Fruit fly (Drosophila melanogaster) whole organism, embryonic: ENCODE results near the gene CG44869.

Experiments used
- Abd-B ChIP-seq: fragments of 200-800 bp; sonication (Bioruptor generic); optimal IDR thresholded peaks from 2 replicates; lab custom pipeline; 2018; ENCODE audit warnings: missing biosample characterization, mild to moderate bottlenecking, missing genetic modification characterization, moderate library complexity
- Ada2b ChIP-seq: fragments of 200-800 bp; sonication (Bioruptor generic); IDR thresholded peaks from 2 replicates; pipeline ENCODE4 v1.3.6; 2022; ENCODE audit warnings: missing biosample characterization, missing genetic modification characterization
- B-H1 ChIP-seq: fragments of 200-800 bp; sonication (Bioruptor generic); IDR thresholded peaks from 3 replicates; pipeline ENCODE4 v1.3.6; 2022; ENCODE audit warnings: missing biosample characterization, missing genetic modification characterization
- CG10543 ChIP-seq: fragments of 200-800 bp; sonication (Bioruptor generic); optimal IDR thresholded peaks from 3 replicates; lab custom pipeline; 2017; ENCODE audit warnings: missing biosample characterization, mild to moderate bottlenecking, missing genetic modification characterization, moderate library complexity
- CG11398 ChIP-seq: fragments of 200-800 bp; sonication (Bioruptor generic); optimal IDR thresholded peaks from 2 replicates; lab custom pipeline; 2016; ENCODE audit warnings: missing biosample characterization, missing genetic modification characterization
- CG12769 ChIP-seq: fragments of 200-800 bp; sonication (Bioruptor generic); optimal IDR thresholded peaks from 2 replicates; lab custom pipeline; 2019; ENCODE audit warnings: missing biosample characterization, mild to moderate bottlenecking, missing genetic modification characterization, moderate library complexity
- CG13287 ChIP-seq: fragments of 200-800 bp; sonication (Bioruptor generic); IDR thresholded peaks from 2 replicates; pipeline ENCODE4 v1.3.6; 2022; ENCODE audit warnings: missing biosample characterization, missing genetic modification characterization; ENCODE audit not compliant: partially characterized antibody
- CG17568 ChIP-seq: fragments of 200-800 bp; sonication (Bioruptor generic); optimal IDR thresholded peaks from 2 replicates; lab custom pipeline; 2018; ENCODE audit warnings: missing biosample characterization, mild to moderate bottlenecking, missing genetic modification characterization, moderate library complexity
- CG17912 ChIP-seq: fragments of 200-800 bp; sonication (Bioruptor generic); optimal IDR thresholded peaks from 2 replicates; lab custom pipeline; 2018; ENCODE audit warnings: missing biosample characterization, mild to moderate bottlenecking, missing genetic modification characterization
- CG1792 ChIP-seq: fragments of 200-800 bp; sonication (Bioruptor generic); optimal IDR thresholded peaks from 2 replicates; lab custom pipeline; 2016; ENCODE audit warnings: missing biosample characterization, missing genetic modification characterization
- CG2875 ChIP-seq: fragments of 200-800 bp; sonication (Bioruptor generic); optimal IDR thresholded peaks from 2 replicates; lab custom pipeline; 2017; ENCODE audit warnings: missing biosample characterization, mild to moderate bottlenecking, missing genetic modification characterization, missing genetic modification reagents
- CG2889 ChIP-seq: fragments of 200-800 bp; sonication (Bioruptor generic); IDR thresholded peaks from 3 replicates; pipeline ENCODE4 v1.3.6; 2022; ENCODE audit warnings: missing biosample characterization, missing genetic modification characterization
- CG42726 ChIP-seq: fragments of 200-800 bp; sonication (Bioruptor generic); IDR thresholded peaks from 2 replicates; pipeline ENCODE4 v1.3.6; 2022; ENCODE audit warnings: missing biosample characterization, missing genetic modification characterization; ENCODE audit not compliant: partially characterized antibody
- CG5953 ChIP-seq: fragments of 200-800 bp; sonication (Bioruptor generic); IDR thresholded peaks from 2 replicates; pipeline ENCODE4 v1.3.6; 2022; ENCODE audit warnings: missing biosample characterization, missing genetic modification characterization
- CG6765 ChIP-seq: fragments of 200-800 bp; sonication (Bioruptor generic); optimal IDR thresholded peaks from 3 replicates; lab custom pipeline; 2017; ENCODE audit warnings: missing biosample characterization, mild to moderate bottlenecking, missing genetic modification characterization
- Dll ChIP-seq: fragments of 200-800 bp; sonication (Bioruptor generic); IDR thresholded peaks from 4 replicates; pipeline ENCODE4 v1.3.6; 2022; ENCODE audit warnings: missing biosample characterization, missing genetic modification characterization; ENCODE audit not compliant: partially characterized antibody
- HLHmδ ChIP-seq: fragments of 200-800 bp; sonication (Bioruptor generic); optimal IDR thresholded peaks from 2 replicates; lab custom pipeline; 2018; ENCODE audit warnings: missing biosample characterization, mild to moderate bottlenecking, missing genetic modification characterization, moderate library complexity
- Hey ChIP-seq: fragments of 200-800 bp; sonication (Bioruptor generic); optimal IDR thresholded peaks from 3 replicates; lab custom pipeline; 2018; ENCODE audit warnings: missing biosample characterization, mild to moderate bottlenecking, missing genetic modification characterization
- Hr3 ChIP-seq: fragments of 200-800 bp; sonication (Bioruptor generic); optimal IDR thresholded peaks from 3 replicates; lab custom pipeline; 2016; ENCODE audit warnings: missing biosample characterization, missing genetic modification characterization
- Hr39 ChIP-seq: fragments of >200 bp; optimal IDR thresholded peaks from 2 replicates; lab custom pipeline; 2017
- Kr ChIP-seq: fragments of 200-800 bp; sonication (Bioruptor generic); optimal IDR thresholded peaks from 2 replicates; lab custom pipeline; 2017; ENCODE audit warnings: missing biosample characterization, mild to moderate bottlenecking, missing genetic modification characterization
- Max ChIP-seq: fragments of 200-800 bp; sonication (Bioruptor generic); optimal IDR thresholded peaks from 2 replicates; lab custom pipeline; 2016; ENCODE audit warnings: missing biosample characterization, mild to moderate bottlenecking, missing genetic modification characterization
- Nf-YC ChIP-seq: fragments of 200-800 bp; optimal IDR thresholded peaks from 3 replicates; lab custom pipeline; 2019; ENCODE audit warnings: missing biosample characterization, mild to moderate bottlenecking, missing genetic modification characterization, moderate library complexity
- Opbp ChIP-seq: fragments of 200-800 bp; sonication (Bioruptor generic); IDR thresholded peaks from 3 replicates; pipeline ENCODE4 v1.3.6; 2022; ENCODE audit warnings: missing biosample characterization, missing genetic modification characterization; ENCODE audit not compliant: partially characterized antibody
- Side ChIP-seq: fragments of 200-800 bp; sonication (Bioruptor generic); optimal IDR thresholded peaks from 2 replicates; lab custom pipeline; 2016; ENCODE audit warnings: missing biosample characterization, missing genetic modification characterization
- Taf1 ChIP-seq: fragments of 200-800 bp; sonication (Bioruptor generic); IDR thresholded peaks from 2 replicates; pipeline ENCODE4 v1.3.6; 2022; ENCODE audit warnings: missing biosample characterization, missing genetic modification characterization
- Vsx1 ChIP-seq: fragments of 200-800 bp; sonication (Bioruptor generic); optimal IDR thresholded peaks from 2 replicates; lab custom pipeline; 2017; ENCODE audit warnings: missing biosample characterization, mild to moderate bottlenecking, missing genetic modification characterization, missing genetic modification reagents
- abd-A ChIP-seq: fragments of 200-800 bp; sonication (Bioruptor generic); optimal IDR thresholded peaks from 3 replicates; lab custom pipeline; 2019; ENCODE audit warnings: missing biosample characterization, mild to moderate bottlenecking, missing genetic modification characterization, moderate library complexity
- cato ChIP-seq: fragments of 200-800 bp; sonication (Bioruptor generic); optimal IDR thresholded peaks from 2 replicates; lab custom pipeline; 2016; ENCODE audit warnings: missing biosample characterization, missing genetic modification characterization, borderline replicate concordance
- crol ChIP-seq: fragments of 200-800 bp; sonication (Bioruptor generic); IDR thresholded peaks from 2 replicates; pipeline ENCODE4 v1.3.6; 2022; ENCODE audit warnings: missing biosample characterization, missing genetic modification characterization
- gsb-n ChIP-seq: fragments of 200-800 bp; sonication (Bioruptor generic); optimal IDR thresholded peaks from 3 replicates; lab custom pipeline; 2018; ENCODE audit warnings: missing biosample characterization, mild to moderate bottlenecking, missing genetic modification characterization
- kay ChIP-seq: fragments of 200-800 bp; sonication (Bioruptor generic); optimal IDR thresholded peaks from 2 replicates; lab custom pipeline; 2016; ENCODE audit warnings: missing biosample characterization, missing genetic modification characterization
- kni ChIP-seq: fragments of 200-800 bp; sonication (Bioruptor generic); optimal IDR thresholded peaks from 3 replicates; lab custom pipeline; 2017; ENCODE audit warnings: mild to moderate bottlenecking, missing biosample characterization, missing genetic modification reagents, missing genetic modification characterization
- lbe ChIP-seq: fragments of 200-800 bp; sonication (Bioruptor generic); optimal IDR thresholded peaks from 2 replicates; lab custom pipeline; 2016; ENCODE audit warnings: missing biosample characterization, mild to moderate bottlenecking, missing genetic modification characterization
- nerfin-1 ChIP-seq: fragments of 200-800 bp; sonication (Bioruptor generic); optimal IDR thresholded peaks from 3 replicates; lab custom pipeline; 2019; ENCODE audit warnings: missing biosample characterization, mild to moderate bottlenecking, missing genetic modification characterization, moderate library complexity
- oc ChIP-seq: fragments of 200-800 bp; sonication (Bioruptor generic); optimal IDR thresholded peaks from 2 replicates; lab custom pipeline; 2018; ENCODE audit warnings: missing biosample characterization, mild to moderate bottlenecking, missing genetic modification characterization, moderate library complexity
- org-1 ChIP-seq: fragments of 200-800 bp; sonication (Bioruptor generic); optimal IDR thresholded peaks from 2 replicates; lab custom pipeline; 2017; ENCODE audit warnings: missing biosample characterization, missing genetic modification characterization
- pros ChIP-seq: fragments of 200-800 bp; sonication (Bioruptor generic); optimal IDR thresholded peaks from 3 replicates; lab custom pipeline; 2019; ENCODE audit warnings: missing biosample characterization, mild to moderate bottlenecking, missing genetic modification characterization, moderate library complexity
- repo ChIP-seq: fragments of 200-800 bp; sonication (Bioruptor generic); optimal IDR thresholded peaks from 2 replicates; lab custom pipeline; 2016; ENCODE audit warnings: missing biosample characterization, missing genetic modification characterization
- run ChIP-seq: fragments of 200-800 bp; sonication (Bioruptor generic); optimal IDR thresholded peaks from 3 replicates; lab custom pipeline; 2018; ENCODE audit warnings: missing biosample characterization, mild to moderate bottlenecking, missing genetic modification characterization
- scrt ChIP-seq: fragments of 200-800 bp; sonication (Bioruptor generic); optimal IDR thresholded peaks from 2 replicates; lab custom pipeline; 2018; ENCODE audit warnings: missing biosample characterization, mild to moderate bottlenecking, missing genetic modification characterization, moderate library complexity
- sd ChIP-seq: fragments of 200-800 bp; sonication (Bioruptor generic); optimal IDR thresholded peaks from 3 replicates; lab custom pipeline; 2018; ENCODE audit warnings: missing biosample characterization, mild to moderate bottlenecking, missing genetic modification characterization, moderate library complexity
- seq ChIP-seq: fragments of 200-800 bp; sonication (Bioruptor generic); IDR thresholded peaks from 2 replicates; pipeline ENCODE4 v1.3.6; 2022; ENCODE audit warnings: missing biosample characterization, missing genetic modification characterization
- sim ChIP-seq: fragments of 200-800 bp; sonication (Bioruptor generic); IDR thresholded peaks from 2 replicates; pipeline ENCODE4 v1.3.6; 2022; ENCODE audit warnings: missing biosample characterization, missing genetic modification characterization
- sqz ChIP-seq: fragments of 200-800 bp; sonication (Bioruptor generic); optimal IDR thresholded peaks from 3 replicates; lab custom pipeline; 2018; ENCODE audit warnings: missing biosample characterization, mild to moderate bottlenecking, missing genetic modification characterization
- ttk ChIP-seq: fragments of 200-800 bp; sonication (Bioruptor generic); IDR thresholded peaks from 2 replicates; pipeline ENCODE4 v2.1.2; 2022; ENCODE audit warnings: missing biosample characterization, missing genetic modification characterization
- wor ChIP-seq: fragments of 200-800 bp; sonication (Bioruptor generic); IDR thresholded peaks from 2 replicates; pipeline ENCODE4 v1.3.6; 2022; ENCODE audit warnings: missing biosample characterization, missing genetic modification characterization

CG44869 gene

DNA sequence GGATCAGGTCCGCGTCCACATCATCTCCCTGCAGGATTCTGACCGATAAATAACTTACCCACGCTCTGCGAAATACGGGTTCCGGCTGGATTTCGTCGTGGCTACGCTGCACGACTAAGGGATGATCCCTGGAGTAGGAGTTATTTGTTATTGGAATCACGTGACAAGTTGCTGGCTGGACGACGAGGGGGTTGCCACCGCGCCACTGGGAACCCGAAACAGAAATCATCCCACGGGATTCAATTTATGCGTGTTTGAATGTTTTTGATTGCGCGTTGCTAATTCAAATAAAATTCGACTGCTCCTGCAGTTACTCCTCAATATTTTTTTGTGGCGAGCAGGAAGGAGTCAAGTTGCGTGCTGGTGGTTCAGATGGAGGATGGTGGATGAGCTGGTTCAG, 11.5 kb upstream of the CG44869 start:
- TF ChIP-seq CG1792 (no peak), cato (GFP tag; lab: Kevin White, UChicago) (no peak), nerfin-1 (tag; lab: Kevin White, UChicago) (peak; percentile 69), crol (GFP tag; lab: Robert Waterston, UW) (no peak), gsb-n (tag; lab: Kevin White, UChicago) (peak; percentile 71), CG13287 (GFP tag; lab: Robert Waterston, UW) (no peak), CG17912 (GFP tag; lab: Kevin White, UChicago) (no peak), Hey (tag; lab: Kevin White, UChicago) (peak; percentile 68), Taf1 (GFP tag; lab: Robert Waterston, UW) (no peak), B-H1 (GFP tag; lab: Robert Waterston, UW) (no peak), Nf-YC (tag; lab: Kevin White, UChicago) (no peak), kni (GFP tag; lab: Kevin White, UChicago) (peak; percentile 24), kay (no peak), scrt (GFP tag; lab: Kevin White, UChicago) (no peak), sqz (GFP tag; lab: Kevin White, UChicago) (peak; percentile 18), pros (peak; percentile 82), abd-A (tag; lab: Kevin White, UChicago) (peak; percentile 32), Kr (peak; percentile 3), CG10543 (GFP tag; lab: Kevin White, UChicago) (no peak), Abd-B (GFP tag; lab: Kevin White, UChicago) (no peak), Dll (GFP tag; lab: Robert Waterston, UW) (no peak), Vsx1 (GFP tag; lab: Kevin White, UChicago) (no peak), CG2875 (GFP tag; lab: Kevin White, UChicago) (no peak), CG2889 (GFP tag; lab: Robert Waterston, UW) (no peak), org-1 (GFP tag; lab: Kevin White, UChicago) (no peak), sim (GFP tag; lab: Robert Waterston, UW) (no peak), Hr3 (no peak), lbe (GFP tag; lab: Kevin White, UChicago) (no peak), Side (GFP tag; lab: Kevin White, UChicago) (no peak)

DNA sequence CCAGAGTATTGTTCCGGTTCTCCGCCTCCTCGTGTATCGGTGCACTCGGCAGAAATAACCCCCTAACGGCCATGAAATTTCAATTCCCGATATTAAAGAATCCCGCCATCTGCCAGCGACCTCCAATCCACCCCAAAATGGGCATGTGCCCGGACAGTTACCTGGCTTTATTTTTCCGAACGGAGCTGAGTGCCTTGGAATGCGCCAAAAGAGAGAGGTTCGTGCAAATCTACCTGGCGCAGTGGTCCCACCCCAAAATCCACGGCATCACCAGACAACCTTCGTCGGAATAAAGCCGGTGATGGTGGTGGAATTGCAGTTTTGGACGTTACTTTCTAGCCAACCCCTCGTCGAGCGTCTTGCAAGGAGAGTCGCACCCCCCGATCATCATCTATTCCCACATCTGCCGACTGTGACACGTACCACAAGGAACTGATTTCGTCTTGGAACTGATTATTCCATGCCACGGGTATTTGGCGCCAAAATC, 8.6 kb upstream of the CG44869 start:
- TF ChIP-seq wor, result 0 out of 2 replicates have a peak, but pooled peaks have one; percentile 50
- TF ChIP-seq nerfin-1 (tag; lab: Kevin White, UChicago), result peak; percentile 96
- TF ChIP-seq sd, result peak; percentile 46
- TF ChIP-seq CG11398 (GFP tag; lab: Kevin White, UChicago), result no peak
- TF ChIP-seq Hr39 (lab: Kevin White, UChicago), result no peak
- TF ChIP-seq kni (GFP tag; lab: Kevin White, UChicago), result peak; percentile 8
- no peak for TF ChIP-seq sqz (GFP tag; lab: Kevin White, UChicago)
- TF ChIP-seq Max (GFP tag; lab: Kevin White, UChicago), result no peak
- TF ChIP-seq pros, result peak; percentile 98
- no peak for TF ChIP-seq lbe (GFP tag; lab: Kevin White, UChicago)

DNA sequence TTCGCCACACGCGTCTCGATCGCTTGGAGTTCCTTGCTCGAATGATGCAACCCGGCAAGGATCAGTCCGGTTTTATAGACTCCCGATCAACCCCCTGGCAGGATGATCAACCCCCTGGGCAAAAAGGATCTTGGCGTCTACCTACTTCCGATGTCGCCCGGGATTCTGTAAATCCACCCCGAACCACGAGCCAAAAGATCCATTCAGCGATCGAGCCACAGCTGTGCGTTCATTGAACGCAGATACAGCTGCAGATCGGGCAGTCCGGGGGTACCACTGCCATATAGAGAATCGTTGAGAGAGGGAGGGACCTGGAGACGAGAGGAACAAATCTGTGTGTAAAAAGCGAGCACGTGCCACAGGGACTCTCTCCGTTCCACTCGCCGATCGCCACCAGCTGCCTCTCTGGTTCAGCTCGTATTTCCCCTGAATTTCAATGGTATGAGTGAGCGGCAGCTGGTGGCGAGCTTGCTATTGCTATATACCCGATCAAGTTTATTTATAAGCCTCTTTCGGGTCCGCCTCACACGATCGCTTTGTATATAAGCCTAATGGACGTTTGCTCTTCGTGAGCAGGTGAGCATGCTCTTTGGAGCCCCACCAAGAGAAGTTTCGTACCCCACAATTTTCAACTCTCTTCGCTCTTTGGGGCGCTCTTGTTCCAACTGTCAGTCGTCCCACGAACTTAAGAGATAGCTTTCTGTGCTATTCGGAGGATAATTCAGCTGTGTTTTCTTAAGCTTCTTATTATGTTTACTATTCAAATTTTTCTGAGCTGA, 7.6 kb upstream of the CG44869 start, which contains the start of gene wor:
Gene wor (minus strand): TSS at position 51 of the 779 bp plus-strand sequence.
- TF ChIP-seq CG5953 (GFP tag; lab: Robert Waterston, UW) (no peak), Ada2b (GFP tag; lab: Robert Waterston, UW) (no peak), run (no peak), HLHmδ (GFP tag; lab: Kevin White, UChicago) (peak; percentile 37), CG42726 (GFP tag; lab: Robert Waterston, UW) (no peak), seq (GFP tag; lab: Robert Waterston, UW) (0 out of 2 replicates have a peak, but pooled peaks have one; percentile 24), ttk (GFP tag; lab: Robert Waterston, UW) (no peak), Opbp (GFP tag; lab: Robert Waterston, UW) (no peak), repo (no peak), oc (tag; lab: Kevin White, UChicago) (no peak), pros (peak; percentile 75), CG12769 (tag; lab: Kevin White, UChicago) (no peak), CG17568 (GFP tag; lab: Kevin White, UChicago) (no peak), CG6765 (GFP tag; lab: Kevin White, UChicago) (no peak)
